Worm (Caenorhabditis elegans) whole organism, L1 larva: ENCODE measurements around the gene W08E12.9.

Experiments used
- dpl-1 ChIP-seq, 3 experiments: fragments of 150-350 bp in 2 of 3; sonication (generic microtip) in 1 of 3; optimal IDR thresholded peaks; 2 replicates each; lab custom pipeline; 2014 to 2017; ENCODE audit warnings: missing biosample characterization in 3 of 3, missing genetic modification characterization in 3 of 3, missing genetic modification reagents in 3 of 3
- dsc-1 ChIP-seq: sonication (generic microtip); optimal IDR thresholded peaks from 2 replicates; lab custom pipeline; 2016; ENCODE audit warnings: mild to moderate bottlenecking, missing genetic modification characterization, missing compliant biosample characterization
- elt-2 ChIP-seq: sonication (generic microtip); optimal IDR thresholded peaks from 2 replicates; lab custom pipeline; 2016; ENCODE audit warnings: missing genetic modification characterization, mild to moderate bottlenecking, inconsistent platforms, missing compliant biosample characterization, missing genetic modification reagents
- elt-3 ChIP-seq, 6 experiments: fragments of 150-350 bp in 1 of 6; sonication (generic microtip); optimal IDR thresholded peaks; 2 replicates each; lab custom pipeline; 2017 to 2018; ENCODE audit warnings: missing biosample characterization in 6 of 6, missing genetic modification characterization in 6 of 6, inconsistent platforms in 1 of 6
- lin-39 ChIP-seq: fragments of 150-350 bp; optimal IDR thresholded peaks from 2 replicates; lab custom pipeline; 2014; ENCODE audit warnings: missing biosample characterization, missing genetic modification reagents, missing genetic modification characterization
- mab-9 ChIP-seq: fragments of 200-800 bp; sonication (Bioruptor generic); IDR thresholded peaks from 2 replicates; pipeline ENCODE4 v1.3.6; 2022; ENCODE audit warnings: missing genetic modification reagents, missing genetic modification characterization, missing compliant biosample characterization
- nhr-237 ChIP-seq: fragments of 150-350 bp; optimal IDR thresholded peaks from 2 replicates; lab custom pipeline; 2014; ENCODE audit warnings: missing biosample characterization, missing genetic modification characterization
- nhr-77 ChIP-seq: fragments of 150-350 bp; optimal IDR thresholded peaks from 2 replicates; lab custom pipeline; 2014; ENCODE audit warnings: missing biosample characterization, missing genetic modification characterization
- ztf-11 ChIP-seq, 2 experiments: sonication (generic microtip); optimal IDR thresholded peaks; 2 replicates each; lab custom pipeline; 2016 to 2017; ENCODE audit warnings: missing genetic modification characterization in 2 of 2, missing biosample characterization in 1 of 2, missing compliant biosample characterization in 1 of 2
- ztf-4 ChIP-seq: fragments of 150-350 bp; optimal IDR thresholded peaks from 2 replicates; lab custom pipeline; 2014; ENCODE audit warnings: missing biosample characterization, missing genetic modification characterization

DNA sequence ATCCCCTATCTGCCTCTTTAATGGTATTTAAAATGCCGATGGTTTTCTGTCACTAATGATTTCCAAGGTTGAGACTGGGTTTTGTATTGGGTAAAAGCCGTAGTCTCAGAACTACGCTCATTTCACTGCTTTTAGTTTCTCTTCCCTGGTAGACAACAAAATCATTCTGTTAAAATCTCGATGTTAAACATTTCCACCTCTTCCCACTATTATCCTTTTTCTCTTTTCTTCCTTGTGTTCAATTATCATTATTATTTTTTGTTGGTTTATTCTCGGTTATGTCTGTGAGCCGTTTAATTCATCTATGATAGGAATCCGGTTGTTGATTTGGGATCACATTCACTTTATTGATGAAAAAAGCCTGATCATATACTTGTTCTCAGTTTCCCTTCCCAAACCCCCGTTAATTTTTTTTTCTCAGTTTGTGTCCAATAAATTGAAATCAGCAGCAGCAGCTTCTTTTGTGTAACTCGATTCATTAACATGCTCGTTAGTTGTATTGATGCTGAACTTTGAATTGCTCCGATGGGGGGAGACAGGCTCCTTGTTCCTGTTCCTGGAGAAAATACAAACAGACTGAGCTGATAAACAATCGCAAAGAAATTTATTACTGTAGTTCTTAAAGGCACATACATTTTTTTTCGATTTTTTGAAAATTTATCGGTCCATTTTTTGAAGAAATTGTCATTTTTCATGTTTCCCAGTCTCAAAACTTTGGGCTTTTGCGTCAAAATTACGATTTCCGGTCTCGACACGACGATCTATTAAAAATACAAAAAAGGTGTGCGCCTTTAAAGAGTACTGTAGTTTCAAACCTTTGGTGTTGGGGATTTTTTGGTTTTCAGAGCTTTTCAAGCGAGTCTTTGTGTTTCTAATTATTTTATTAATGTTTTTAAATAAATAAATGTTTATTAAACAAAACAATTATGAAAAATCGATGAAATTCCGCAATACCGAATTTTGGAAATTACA, 10.5 kb downstream of the W08E12.9 start:
- TF ChIP-seq nhr-237 (tag; lab: Kevin White, UChicago): no peak
- TF ChIP-seq lin-39: no peak
- no peak for TF ChIP-seq mab-9 (GFP tag; lab: Robert Waterston, UW)
- TF ChIP-seq dpl-1 (GFP tag; optimal IDR thresholded peaks at IDR 0.05; lab: Kevin White, UChicago): no peak
- TF ChIP-seq ztf-11 (tag; optimal IDR thresholded peaks at IDR 0.05; lab: Kevin White, UChicago): no peak
- TF ChIP-seq nhr-77: no peak
- TF ChIP-seq dsc-1: no peak
- TF ChIP-seq elt-2 (tag; lab: Kevin White, UChicago): no peak
- no peak for TF ChIP-seq elt-3 (tag; optimal IDR thresholded peaks at IDR 0.05; lab: Kevin White, UChicago)
- no peak for TF ChIP-seq ztf-4 (tag; lab: Kevin White, UChicago)
